Worm (Caenorhabditis elegans) whole organism, early embryonic: ENCODE data around the gene srh-5.

ENCODE experiments used
- B0310.2 ChIP-seq: sonication (generic microtip); optimal IDR thresholded peaks from 2 replicates; lab custom pipeline; 2016; ENCODE audit warnings: mild to moderate bottlenecking, missing genetic modification characterization, missing compliant biosample characterization
- F13C5.2 ChIP-seq: sonication (generic microtip); optimal IDR thresholded peaks from 2 replicates; lab custom pipeline; 2017; ENCODE audit warnings: mild to moderate bottlenecking, missing genetic modification characterization, inconsistent platforms, missing compliant biosample characterization
- ama-1 ChIP-seq: fragments of 150-350 bp; optimal IDR thresholded peaks from 2 replicates; lab custom pipeline; 2014
- ceh-13 ChIP-seq: fragments of 200-800 bp; sonication (Bioruptor generic); optimal IDR thresholded peaks from 2 replicates; lab custom pipeline; 2018; ENCODE audit warnings: mild to moderate bottlenecking, missing genetic modification characterization, missing compliant biosample characterization
- ceh-36 ChIP-seq: sonication (generic microtip); optimal IDR thresholded peaks from 2 replicates; lab custom pipeline; 2016; ENCODE audit warnings: missing genetic modification characterization, inconsistent platforms, missing compliant biosample characterization
- ets-7 ChIP-seq: sonication (generic microtip); optimal IDR thresholded peaks from 2 replicates; lab custom pipeline; 2016; ENCODE audit warnings: missing genotype, missing genetic modification characterization, missing compliant biosample characterization
- hmbx-1 ChIP-seq: sonication (generic microtip); optimal IDR thresholded peaks from 2 replicates; lab custom pipeline; 2016; ENCODE audit warnings: mild to moderate bottlenecking, missing genetic modification characterization, missing compliant biosample characterization
- hmg-4 ChIP-seq: fragments of 200-800 bp; sonication (Bioruptor generic); optimal IDR thresholded peaks from 2 replicates; lab custom pipeline; 2018; ENCODE audit warnings: mild to moderate bottlenecking, missing genetic modification characterization, missing compliant biosample characterization
- hnd-1 ChIP-seq: sonication (generic microtip); optimal IDR thresholded peaks from 2 replicates; lab custom pipeline; 2016; ENCODE audit warnings: missing genetic modification characterization, missing compliant biosample characterization
- pes-1 ChIP-seq: fragments of 200-800 bp; sonication (Bioruptor generic); IDR thresholded peaks from 2 replicates; pipeline ENCODE4 v1.3.6; 2022; ENCODE audit warnings: missing genetic modification reagents, missing genetic modification characterization, missing compliant biosample characterization
- sea-1 ChIP-seq: fragments of 200-800 bp; sonication (Bioruptor generic); conservative IDR thresholded peaks from 2 replicates; pipeline ENCODE4 v1.3.6; 2022; ENCODE audit warnings: missing genetic modification characterization, missing compliant biosample characterization
- tbx-11 ChIP-seq: fragments of 200-800 bp; sonication (Bioruptor generic); IDR thresholded peaks from 2 replicates; pipeline ENCODE4 v1.3.6; 2022; ENCODE audit warnings: missing genetic modification characterization, missing compliant biosample characterization
- tbx-37 ChIP-seq: fragments of 200-800 bp; sonication (Bioruptor generic); conservative IDR thresholded peaks from 2 replicates; pipeline ENCODE4 v1.3.6; 2022; ENCODE audit warnings: missing genetic modification reagents, missing genetic modification characterization, missing compliant biosample characterization
- tra-4 ChIP-seq: sonication (generic microtip); optimal IDR thresholded peaks from 2 replicates; lab custom pipeline; 2017; ENCODE audit warnings: missing genetic modification characterization, missing compliant biosample characterization

ce11 chrV:1642199-1642598 lies 43.2 kb upstream of the srh-5 start, which contains the start of gene Y46H3D.1:
- TF ChIP-seq tra-4 (tag; lab: Kevin White, UChicago) (no peak), hmbx-1 (tag; lab: Kevin White, UChicago) (no peak), pes-1 (GFP tag; lab: Robert Waterston, UW) (no peak), ets-7 (tag; lab: Kevin White, UChicago) (no peak), ceh-13 (GFP tag; lab: Kevin White, UChicago) (no peak), sea-1 (GFP tag; lab: Robert Waterston, UW) (no peak), ama-1 (lab: Kevin White, UChicago) (no peak), tbx-11 (GFP tag; lab: Robert Waterston, UW) (no peak), tbx-37 (GFP tag; lab: Robert Waterston, UW) (no peak), F13C5.2 (tag; lab: Kevin White, UChicago) (no peak), hnd-1 (tag; lab: Kevin White, UChicago) (no peak), hmg-4 (GFP tag; lab: Kevin White, UChicago) (no peak), B0310.2 (tag; lab: Kevin White, UChicago) (no peak), ceh-36 (tag; lab: Kevin White, UChicago) (no peak)
